Worm (Caenorhabditis elegans): ENCODE results near the gene F59D12.3.
A peak's percentile ranks its signal among the peaks of the same experiment; 100 is the strongest.

Gene F59D12.3

DNA sequence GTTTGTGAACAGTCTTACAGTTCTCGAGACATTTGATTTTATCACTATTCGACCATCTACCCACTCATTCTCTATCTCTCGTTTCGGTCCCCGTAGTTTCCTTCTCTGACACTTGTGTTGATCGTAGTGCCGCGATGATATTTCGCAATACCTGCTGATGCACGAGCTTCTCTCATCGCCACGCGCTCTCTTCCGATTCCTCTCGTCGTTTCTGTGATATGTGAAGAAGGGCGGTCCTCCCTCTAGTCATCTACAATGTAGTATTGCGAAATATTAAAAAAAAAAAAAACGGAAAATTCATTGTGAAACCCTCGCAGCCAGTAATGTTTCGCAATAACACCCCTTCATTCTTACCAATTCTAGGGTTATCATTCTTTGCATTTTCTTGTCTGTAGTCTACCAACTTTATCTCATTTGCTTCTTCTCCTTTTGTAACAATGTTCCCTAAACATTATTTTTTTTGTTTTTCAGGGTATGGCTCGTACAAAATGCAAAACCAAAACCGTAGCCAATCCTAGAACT lies 43.2 kb downstream of the F59D12.3 start, which contains the start of gene nipi-3 (continued):
- peak; percentile 61 for TF ChIP-seq cey-2 (tag; optimal IDR thresholded peaks at IDR 0.05; ENCODE audit: borderline replicate concordance, insufficient read depth)
- no peak for TF ChIP-seq sdz-12 (GFP tag; optimal IDR thresholded peaks at IDR 0.05)
- peak; percentile 85 for TF ChIP-seq T26A8.4 (GFP tag; IDR thresholded peaks at IDR 0.05)
- no peak for TF ChIP-seq zfp-2 (tag; optimal IDR thresholded peaks at IDR 0.05)
- TF ChIP-seq hlh-30 (tag; optimal IDR thresholded peaks at IDR 0.05; ENCODE audit: insufficient read depth): peak; percentile 99
- peak; percentile 93 for TF ChIP-seq pha-4 (GFP tag; IDR thresholded peaks at IDR 0.05)
- TF ChIP-seq pha-4 (tag; optimal IDR thresholded peaks at IDR 0.05): peak; percentile 2
- peak; percentile 100 for TF ChIP-seq nhr-28 (tag; optimal IDR thresholded peaks at IDR 0.05)
- peak; percentile 96 for TF ChIP-seq mxl-3 (GFP tag; optimal IDR thresholded peaks at IDR 0.05)
- peak; percentile 81 for TF ChIP-seq saeg-2 (GFP tag; IDR thresholded peaks at IDR 0.05)
- TF ChIP-seq nhr-237 (tag; optimal IDR thresholded peaks at IDR 0.05): peak; percentile 68
- no peak for TF ChIP-seq egl-27 (tag; optimal IDR thresholded peaks at IDR 0.05)
- TF ChIP-seq ces-1 (GFP tag; optimal IDR thresholded peaks at IDR 0.05): no peak
- peak; percentile 86 for TF ChIP-seq madf-9 (GFP tag; conservative IDR thresholded peaks at IDR 0.05)
- TF ChIP-seq vab-7 (GFP tag; IDR thresholded peaks at IDR 0.05): no peak
- TF ChIP-seq egl-43 (GFP tag; IDR thresholded peaks at IDR 0.05): peak; percentile 84
- peak; percentile 91 for TF ChIP-seq aha-1 (tag)
- no peak for TF ChIP-seq daf-19 (GFP tag; conservative IDR thresholded peaks at IDR 0.05)
- peak; percentile 98 for TF ChIP-seq nhr-11 (tag; optimal IDR thresholded peaks at IDR 0.05)
- TF ChIP-seq nhr-111 (GFP tag; optimal IDR thresholded peaks at IDR 0.05): no peak
- peak; percentile 81 for TF ChIP-seq ceh-20 (GFP tag; IDR thresholded peaks at IDR 0.05)
- peak; percentile 48 for TF ChIP-seq fkh-10 (GFP tag; optimal IDR thresholded peaks at IDR 0.05)
- TF ChIP-seq zfp-3 (GFP tag; conservative IDR thresholded peaks at IDR 0.05): peak; percentile 82
- TF ChIP-seq F44E2.7 (GFP tag; IDR thresholded peaks at IDR 0.05): no peak
- TF ChIP-seq dpl-1 (GFP tag; optimal IDR thresholded peaks at IDR 0.05): peak; percentile 64
- TF ChIP-seq ceh-28 (tag; optimal IDR thresholded peaks at IDR 0.05): peak; percentile 65
- peak; percentile 71 for TF ChIP-seq hmg-1.1 (GFP tag; IDR thresholded peaks at IDR 0.05)
- peak; percentile 94 for TF ChIP-seq nhr-6 (tag; optimal IDR thresholded peaks at IDR 0.05)
- 0 out of 2 replicates have a peak, but pooled peaks have one; percentile 48 for TF ChIP-seq mxl-2 (GFP tag; conservative IDR thresholded peaks at IDR 0.05)
- peak; percentile 93 for TF ChIP-seq nhr-102 (tag; optimal IDR thresholded peaks at IDR 0.05)
- no peak for TF ChIP-seq attf-4 (tag; optimal IDR thresholded peaks at IDR 0.05)
- peak; percentile 89 to 92 for TF ChIP-seq lsy-2 (tag; optimal IDR thresholded peaks at IDR 0.05)
- peak; percentile 99 for TF ChIP-seq dmd-6 (GFP tag; IDR thresholded peaks at IDR 0.05)
- TF ChIP-seq F37D6.2 (tag; optimal IDR thresholded peaks at IDR 0.05): peak; percentile 88
- peak; percentile 91 for TF ChIP-seq nhr-48 (tag; optimal IDR thresholded peaks at IDR 0.05)
- no peak for TF ChIP-seq unc-39 (tag; optimal IDR thresholded peaks at IDR 0.05)
- TF ChIP-seq ceh-62 (tag; optimal IDR thresholded peaks at IDR 0.05): no peak
- TF ChIP-seq rbr-2 (tag; optimal IDR thresholded peaks at IDR 0.05): peak; percentile 88
- peak; percentile 88 for TF ChIP-seq lin-1 (GFP tag; IDR thresholded peaks at IDR 0.05)
- no peak for TF ChIP-seq daf-12 (tag; optimal IDR thresholded peaks at IDR 0.05)
- TF ChIP-seq zip-11 (GFP tag; IDR thresholded peaks at IDR 0.05): no peak
- no peak for TF ChIP-seq spr-3 (GFP tag; optimal IDR thresholded peaks at IDR 0.05)
- no peak for TF ChIP-seq lin-39 (tag; optimal IDR thresholded peaks at IDR 0.05)
- TF ChIP-seq nhr-41 (GFP tag; IDR thresholded peaks at IDR 0.05): peak; percentile 95
- peak; percentile 11 to 87 for TF ChIP-seq hif-1 (tag; optimal IDR thresholded peaks at IDR 0.05)
- peak; percentile 13 to 71 for TF ChIP-seq daf-16 (GFP tag; optimal IDR thresholded peaks at IDR 0.05)
- peak; percentile 95 for TF ChIP-seq daf-16 (tag; optimal IDR thresholded peaks at IDR 0.05)
- TF ChIP-seq ZK337.2 (GFP tag; IDR thresholded peaks at IDR 0.05): no peak
- peak; percentile 88 for TF ChIP-seq mes-2 (tag; optimal IDR thresholded peaks at IDR 0.05; ENCODE audit: poor library complexity, severe bottlenecking)
- no peak for TF ChIP-seq unc-130 (GFP tag; optimal IDR thresholded peaks at IDR 0.05)
- peak; percentile 98 for TF ChIP-seq mep-1 (tag; optimal IDR thresholded peaks at IDR 0.05)
